Fruit fly (Drosophila melanogaster): ENCODE data around the gene CG2150.

CG2150 gene

dm6 chr3R:31717299-31718167, 47.0 kb downstream of the CG2150 start (continued):
- TF ChIP-seq CG7368 (GFP tag; optimal IDR thresholded peaks at IDR 0.05), result peak; percentile 69
- TF ChIP-seq Sox14 (GFP tag; optimal IDR thresholded peaks at IDR 0.05), result peak; percentile 90
- peak; percentile 65 for TF ChIP-seq CG9139 (GFP tag; optimal IDR thresholded peaks at IDR 0.05)
- TF ChIP-seq CG6854 (GFP tag; optimal IDR thresholded peaks at IDR 0.05), result peak; percentile 39
- peak; percentile 86 for TF ChIP-seq CG32006 (GFP tag; optimal IDR thresholded peaks at IDR 0.05)
- peak; percentile 83 for TF ChIP-seq fd59A (GFP tag; optimal IDR thresholded peaks at IDR 0.05)
- peak; percentile 51 to 81 for TF ChIP-seq salr (GFP tag; optimal IDR thresholded peaks at IDR 0.05)
- TF ChIP-seq CG4318 (GFP tag; optimal IDR thresholded peaks at IDR 0.05), result peak; percentile 63
- peak; percentile 70 to 82 for TF ChIP-seq ss (GFP tag; optimal IDR thresholded peaks at IDR 0.05)
- TF ChIP-seq topi (GFP tag; optimal IDR thresholded peaks at IDR 0.05), result peak; percentile 87
- peak; percentile 79 for TF ChIP-seq CG6808 (GFP tag; optimal IDR thresholded peaks at IDR 0.05)
- TF ChIP-seq CG8119 (GFP tag; IDR thresholded peaks at IDR 0.05), result peak; percentile 83
- TF ChIP-seq Eip75B (GFP tag; optimal IDR thresholded peaks at IDR 0.05), result peak; percentile 84
- peak; percentile 55; the same call in 1 of the 3 replicates for TF ChIP-seq eg (GFP tag; IDR thresholded peaks at IDR 0.05)
- TF ChIP-seq CG3032 (tag; optimal IDR thresholded peaks at IDR 0.05), result peak; percentile 84

DNA sequence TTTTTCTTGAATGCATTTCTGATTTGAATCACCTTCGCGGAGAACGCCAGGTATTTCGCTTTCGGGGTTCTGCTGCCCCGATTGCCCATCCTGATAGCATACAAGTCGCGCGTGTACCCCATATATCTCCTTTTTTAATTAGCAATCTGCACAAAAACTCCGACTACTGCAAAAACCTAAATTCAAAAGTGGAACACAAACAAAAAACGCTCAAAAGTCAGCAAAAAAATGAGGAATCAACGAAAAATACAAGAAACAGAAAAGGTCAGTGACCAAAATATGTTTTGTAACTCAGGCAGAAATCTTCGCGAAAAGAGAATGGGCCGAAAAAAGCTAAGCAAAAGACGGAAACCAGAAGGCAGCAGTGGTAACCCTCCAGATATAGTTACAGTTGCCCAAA, 48.3 kb downstream of the CG2150 start:
- TF ChIP-seq Sox15 (GFP tag; optimal IDR thresholded peaks at IDR 0.05), result no peak
- TF ChIP-seq fd85E (GFP tag; optimal IDR thresholded peaks at IDR 0.05), result no peak
- TF ChIP-seq svp (GFP tag), result no peak
- no peak for TF ChIP-seq CG6854 (GFP tag; optimal IDR thresholded peaks at IDR 0.05)
- no peak for TF ChIP-seq CG11294 (GFP tag; IDR thresholded peaks at IDR 0.05)
- no peak for TF ChIP-seq CG31627 (GFP tag; optimal IDR thresholded peaks at IDR 0.05)
- no peak for TF ChIP-seq salr (GFP tag; optimal IDR thresholded peaks at IDR 0.05)
- TF ChIP-seq Eip75B (GFP tag; optimal IDR thresholded peaks at IDR 0.05), result no peak
- TF ChIP-seq Sox14 (GFP tag; optimal IDR thresholded peaks at IDR 0.05), result no peak
- no peak for TF ChIP-seq CG9139 (GFP tag; optimal IDR thresholded peaks at IDR 0.05)
- no peak for TF ChIP-seq CG3032 (tag; optimal IDR thresholded peaks at IDR 0.05)
- TF ChIP-seq CG11762 (GFP tag; optimal IDR thresholded peaks at IDR 0.05; ENCODE audit: insufficient read depth), result no peak
- TF ChIP-seq CG6792 (GFP tag; optimal IDR thresholded peaks at IDR 0.05), result no peak
- TF ChIP-seq CG6276 (GFP tag; optimal IDR thresholded peaks at IDR 0.05), result no peak

- peak; percentile 14 for TF ChIP-seq Sox102F (GFP tag; optimal IDR thresholded peaks at IDR 0.05)
- peak; percentile 15 for TF ChIP-seq cyc (GFP tag; optimal IDR thresholded peaks at IDR 0.05)
- no peak for TF ChIP-seq Sox14 (GFP tag; optimal IDR thresholded peaks at IDR 0.05)
- TF ChIP-seq net (GFP tag; optimal IDR thresholded peaks at IDR 0.05), result peak; percentile 36
- TF ChIP-seq lz (GFP tag; optimal IDR thresholded peaks at IDR 0.05), result peak; percentile 2
- TF ChIP-seq topi (GFP tag; optimal IDR thresholded peaks at IDR 0.05), result peak; percentile 13
- peak; percentile 12; the same call in 1 of the 3 replicates for TF ChIP-seq CG6163 (GFP tag; IDR thresholded peaks at IDR 0.05)
- no peak for TF ChIP-seq dac (GFP tag; optimal IDR thresholded peaks at IDR 0.05)
- no peak for TF ChIP-seq CG11294 (GFP tag; IDR thresholded peaks at IDR 0.05)
- TF ChIP-seq fkh (GFP tag; optimal IDR thresholded peaks at IDR 0.05), result peak; percentile 70
- TF ChIP-seq Eip78C (GFP tag), result peak; percentile 61
- TF ChIP-seq CG9139 (GFP tag; optimal IDR thresholded peaks at IDR 0.05), result no peak
- peak; percentile 2 for TF ChIP-seq pdm3 (GFP tag; optimal IDR thresholded peaks at IDR 0.05)
- no peak for TF ChIP-seq Eip75B (GFP tag; optimal IDR thresholded peaks at IDR 0.05)
- peak; percentile 20 for TF ChIP-seq Smox (GFP tag; optimal IDR thresholded peaks at IDR 0.05)
- 0 out of 3 replicates have a peak, but pooled peaks have one; percentile 27 for TF ChIP-seq eg (GFP tag; IDR thresholded peaks at IDR 0.05)
- TF ChIP-seq svp (GFP tag), result peak; percentile 77
- TF ChIP-seq achi (GFP tag; optimal IDR thresholded peaks at IDR 0.05), result peak; percentile 7
These were observed 48.9 kb downstream of the CG2150 start for dm6 chr3R:31715713-31716024.

Data from whole organism, prepupa.